Fruit fly (Drosophila melanogaster) whole organism, pupa: ENCODE results near the gene crq.

ENCODE experiments used
- CG10348 ChIP-seq: fragments of 200-800 bp; sonication (Bioruptor generic); IDR thresholded peaks from 2 replicates; pipeline ENCODE4 v1.3.6; 2022; ENCODE audit warnings: missing biosample characterization, missing genetic modification characterization
- CG12605 ChIP-seq: fragments of 200-800 bp; sonication (Bioruptor generic); IDR thresholded peaks from 2 replicates; pipeline ENCODE4 v1.3.6; 2022; ENCODE audit warnings: missing biosample characterization, missing genetic modification characterization
- CG13204 ChIP-seq: fragments of 200-800 bp; sonication (Bioruptor generic); optimal IDR thresholded peaks from 2 replicates; lab custom pipeline; 2018; ENCODE audit warnings: missing biosample characterization, mild to moderate bottlenecking, missing genetic modification characterization, moderate library complexity
- CG14655 ChIP-seq: fragments of 200-800 bp; sonication (Bioruptor generic); optimal IDR thresholded peaks from 3 replicates; lab custom pipeline; 2017; ENCODE audit warnings: mild to moderate bottlenecking, missing biosample characterization, missing genetic modification reagents, missing genetic modification characterization
- CG15710 ChIP-seq: fragments of 200-800 bp; sonication (Bioruptor generic); optimal IDR thresholded peaks from 2 replicates; lab custom pipeline; 2018; ENCODE audit warnings: missing biosample characterization, mild to moderate bottlenecking, missing genetic modification characterization, moderate library complexity
- CG17806 ChIP-seq: fragments of 200-800 bp; sonication (Bioruptor generic); optimal IDR thresholded peaks from 2 replicates; lab custom pipeline; 2018; ENCODE audit warnings: missing biosample characterization, mild to moderate bottlenecking, missing genetic modification characterization, moderate library complexity
- CG32121 ChIP-seq: fragments of 200-800 bp; sonication (Bioruptor generic); IDR thresholded peaks from 2 replicates; pipeline ENCODE4 v1.3.6; 2022; ENCODE audit warnings: missing biosample characterization, missing genetic modification characterization
- CG34367 ChIP-seq: fragments of 200-800 bp; sonication (Bioruptor generic); optimal IDR thresholded peaks from 2 replicates; lab custom pipeline; 2018; ENCODE audit warnings: missing biosample characterization, mild to moderate bottlenecking, missing genetic modification characterization
- CG4496 ChIP-seq: fragments of 200-800 bp; sonication (Bioruptor generic); IDR thresholded peaks from 3 replicates; pipeline ENCODE4 v1.3.6; 2022; ENCODE audit warnings: missing biosample characterization, missing genetic modification characterization
- CG8159 ChIP-seq: fragments of 200-800 bp; sonication (Bioruptor generic); optimal IDR thresholded peaks from 3 replicates; lab custom pipeline; 2018; ENCODE audit warnings: missing biosample characterization, mild to moderate bottlenecking, missing genetic modification characterization, moderate library complexity
- CG8301 ChIP-seq: fragments of 200-800 bp; sonication (Bioruptor generic); optimal IDR thresholded peaks from 2 replicates; lab custom pipeline; 2018; ENCODE audit warnings: missing biosample characterization, mild to moderate bottlenecking, missing genetic modification characterization
- CG9948 ChIP-seq: fragments of 200-800 bp; sonication (Bioruptor generic); optimal IDR thresholded peaks from 2 replicates; lab custom pipeline; 2018; ENCODE audit warnings: missing biosample characterization, mild to moderate bottlenecking, missing genetic modification characterization, moderate library complexity
- D1 ChIP-seq: fragments of 200-800 bp; sonication (Bioruptor generic); optimal IDR thresholded peaks from 2 replicates; lab custom pipeline; 2018; ENCODE audit warnings: missing biosample characterization, mild to moderate bottlenecking, missing genetic modification characterization, moderate library complexity
- EcR ChIP-seq: fragments of 200-800 bp; sonication (Bioruptor generic); optimal IDR thresholded peaks from 3 replicates; lab custom pipeline; 2019; ENCODE audit warnings: missing biosample characterization, missing genetic modification characterization, mild to moderate bottlenecking, moderate library complexity, missing genetic modification reagents
- Ets98B ChIP-seq: fragments of 200-800 bp; sonication (Bioruptor generic); IDR thresholded peaks from 2 replicates; pipeline ENCODE4 v1.3.6; 2022; ENCODE audit warnings: missing biosample characterization, missing genetic modification characterization
- Pif1A ChIP-seq: fragments of 200-800 bp; sonication (Bioruptor generic); optimal IDR thresholded peaks from 3 replicates; lab custom pipeline; 2016; ENCODE audit warnings: missing biosample characterization, missing genetic modification characterization
- Pif1B ChIP-seq: fragments of 200-800 bp; sonication (Bioruptor generic); optimal IDR thresholded peaks from 3 replicates; lab custom pipeline; 2016; ENCODE audit warnings: missing biosample characterization, missing genetic modification characterization
- Snoo ChIP-seq: fragments of 200-800 bp; sonication (Bioruptor generic); optimal IDR thresholded peaks from 3 replicates; lab custom pipeline; 2017; ENCODE audit warnings: missing biosample characterization, mild to moderate bottlenecking, missing genetic modification characterization, inconsistent platforms
- fd96Ca ChIP-seq: fragments of 200-800 bp; sonication (Bioruptor generic); IDR thresholded peaks from 3 replicates; pipeline ENCODE4 v1.3.6; 2022; ENCODE audit warnings: missing biosample characterization, missing genetic modification characterization
- gl ChIP-seq: fragments of 200-800 bp; sonication (Bioruptor generic); optimal IDR thresholded peaks from 2 replicates; lab custom pipeline; 2018; ENCODE audit warnings: missing biosample characterization, mild to moderate bottlenecking, missing genetic modification characterization
- rn ChIP-seq: fragments of 200-800 bp; sonication (Bioruptor generic); IDR thresholded peaks from 2 replicates; pipeline ENCODE4 v1.3.6; 2022; ENCODE audit warnings: missing biosample characterization, missing genetic modification characterization

The crq gene

dm6 chr2L:429680-430484, 22.9 kb downstream of the crq start:
- peak; percentile 89 for TF ChIP-seq Snoo (tag; lab: Kevin White, UChicago)
- peak; percentile 81 for TF ChIP-seq CG15710 (tag; lab: Kevin White, UChicago)
- TF ChIP-seq CG32121, result no peak
- TF ChIP-seq CG34367, result peak; percentile 70
- no peak; the same call in 1 of the 2 replicates for TF ChIP-seq CG10348
- peak; percentile 34 for TF ChIP-seq Ets98B (GFP tag; lab: Robert Waterston, UW)
- TF ChIP-seq EcR, result peak; percentile 41
- TF ChIP-seq CG17806 (tag; lab: Kevin White, UChicago), result peak; percentile 81
- TF ChIP-seq CG14655, result peak; percentile 88
- TF ChIP-seq CG12605 (GFP tag; lab: Robert Waterston, UW), result peak; percentile 62; the same call in 1 of the 2 replicates
- TF ChIP-seq CG9948 (tag; lab: Kevin White, UChicago), result peak; percentile 83
- TF ChIP-seq D1 (tag; lab: Kevin White, UChicago), result peak; percentile 82
- peak; percentile 43 for TF ChIP-seq CG13204 (GFP tag; lab: Kevin White, UChicago)
- peak; percentile 67 for TF ChIP-seq CG8301 (tag; lab: Kevin White, UChicago)
- peak; percentile 60 for TF ChIP-seq CG4496
- TF ChIP-seq gl (tag; lab: Kevin White, UChicago), result peak; percentile 61
- TF ChIP-seq Pif1B (GFP tag; lab: Kevin White, UChicago), result peak; percentile 82
- TF ChIP-seq Pif1A (GFP tag; lab: Kevin White, UChicago), result peak; percentile 87
- TF ChIP-seq fd96Ca (GFP tag; lab: Robert Waterston, UW), result peak; percentile 77
- TF ChIP-seq rn (GFP tag; lab: Robert Waterston, UW), result no peak; the same call in 1 of the 2 replicates
- TF ChIP-seq CG8159 (tag; lab: Kevin White, UChicago), result peak; percentile 82

DNA sequence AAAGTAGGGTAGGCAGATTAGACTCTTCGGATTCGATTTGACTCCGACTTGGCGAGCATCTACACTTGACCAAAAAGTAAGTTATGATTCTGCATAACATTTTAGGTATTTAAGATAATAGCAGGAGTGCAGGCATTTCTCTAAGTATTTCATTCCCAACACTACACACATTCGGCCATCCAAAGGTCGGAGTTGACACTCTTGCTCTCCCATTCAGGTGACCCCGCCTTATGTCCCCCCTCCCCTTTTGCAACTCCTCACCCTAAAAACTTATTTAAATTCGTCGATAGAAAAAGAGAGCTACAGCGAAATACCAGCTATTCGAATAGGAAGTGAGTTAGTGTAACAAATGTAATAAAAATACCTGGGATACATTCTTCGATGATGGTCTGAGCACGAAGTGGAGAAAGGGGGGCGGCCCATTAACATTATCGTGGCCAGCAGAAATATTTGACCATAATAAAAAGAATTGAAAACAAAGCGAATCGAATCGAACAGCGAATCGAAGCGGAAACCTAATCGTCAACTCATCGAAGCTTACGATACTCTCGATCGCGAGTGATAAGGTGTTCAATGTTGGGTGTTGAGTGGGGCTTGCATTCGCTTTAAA, 24.3 kb downstream of the crq start:
- TF ChIP-seq CG13204 (GFP tag; lab: Kevin White, UChicago) (no peak), CG17806 (tag; lab: Kevin White, UChicago) (no peak)
- TF ChIP-seq, all 21 proteins: peak for 0

DNA sequence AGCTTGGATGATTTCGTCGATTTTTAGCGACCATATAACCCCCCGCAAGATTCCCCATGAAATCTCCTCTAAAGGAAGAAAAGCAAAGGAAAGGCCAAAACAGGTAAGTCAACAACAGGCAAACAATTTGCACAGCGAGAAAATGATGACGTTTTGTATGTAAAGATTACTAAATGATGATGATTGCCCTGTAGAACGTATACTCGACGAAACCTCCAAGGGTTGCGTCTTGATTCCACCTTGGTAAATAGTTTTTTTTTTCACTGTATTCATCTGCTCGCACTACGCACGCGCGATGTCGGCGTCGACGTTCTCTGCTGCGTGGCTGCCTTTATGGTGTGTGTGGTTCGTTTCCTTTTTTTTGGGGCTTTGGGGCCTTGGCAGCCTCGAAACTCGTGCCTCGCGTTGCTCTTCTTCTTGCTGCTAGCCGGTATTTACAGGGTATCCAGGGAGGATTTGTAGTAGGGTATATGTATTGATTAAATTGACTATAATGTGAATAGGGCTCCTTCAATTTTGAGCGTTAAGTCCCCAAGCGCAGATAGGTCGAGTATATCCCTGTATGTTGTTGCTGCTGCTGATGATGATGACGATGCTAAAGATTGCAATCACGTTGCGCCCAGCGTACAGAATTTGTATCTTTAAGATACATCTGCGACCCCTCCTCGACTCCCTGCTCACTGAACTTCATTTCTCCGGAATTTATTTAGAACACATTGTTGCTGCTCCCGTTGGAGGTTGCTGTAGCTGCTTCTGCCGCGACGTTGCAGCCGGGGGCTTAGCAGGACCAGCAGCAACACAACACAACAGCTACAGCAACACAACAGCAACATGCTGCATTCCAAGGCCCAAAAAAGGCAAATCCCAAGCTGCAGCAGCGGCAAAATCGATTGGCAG, 25.2 kb downstream of the crq start:
- TF ChIP-seq CG9948 (tag; lab: Kevin White, UChicago), result peak; percentile 87
- peak; percentile 93 for TF ChIP-seq CG8301 (tag; lab: Kevin White, UChicago)
- peak; percentile 90 for TF ChIP-seq CG17806 (tag; lab: Kevin White, UChicago)
- peak; percentile 93 for TF ChIP-seq CG15710 (tag; lab: Kevin White, UChicago)
- peak; percentile 79 for TF ChIP-seq EcR
- TF ChIP-seq gl (tag; lab: Kevin White, UChicago), result peak; percentile 90
- peak; percentile 89 for TF ChIP-seq Snoo (tag; lab: Kevin White, UChicago)
- peak; percentile 93 for TF ChIP-seq CG32121
- TF ChIP-seq rn (GFP tag; lab: Robert Waterston, UW), result peak; percentile 91
- peak; percentile 90 for TF ChIP-seq CG8159 (tag; lab: Kevin White, UChicago)
- TF ChIP-seq D1 (tag; lab: Kevin White, UChicago), result peak; percentile 77
- peak; percentile 81 for TF ChIP-seq CG34367
- peak; percentile 98 for TF ChIP-seq fd96Ca (GFP tag; lab: Robert Waterston, UW)
- peak; percentile 96 for TF ChIP-seq Ets98B (GFP tag; lab: Robert Waterston, UW)
- TF ChIP-seq Pif1B (GFP tag; lab: Kevin White, UChicago), result peak; percentile 94
- TF ChIP-seq CG14655, result peak; percentile 93
- TF ChIP-seq CG13204 (GFP tag; lab: Kevin White, UChicago), result peak; percentile 88
- peak; percentile 69; the same call in 1 of the 2 replicates for TF ChIP-seq CG10348
- peak; percentile 96 for TF ChIP-seq CG4496
- TF ChIP-seq Pif1A (GFP tag; lab: Kevin White, UChicago), result peak; percentile 91
- TF ChIP-seq CG12605 (GFP tag; lab: Robert Waterston, UW), result peak; percentile 91

DNA sequence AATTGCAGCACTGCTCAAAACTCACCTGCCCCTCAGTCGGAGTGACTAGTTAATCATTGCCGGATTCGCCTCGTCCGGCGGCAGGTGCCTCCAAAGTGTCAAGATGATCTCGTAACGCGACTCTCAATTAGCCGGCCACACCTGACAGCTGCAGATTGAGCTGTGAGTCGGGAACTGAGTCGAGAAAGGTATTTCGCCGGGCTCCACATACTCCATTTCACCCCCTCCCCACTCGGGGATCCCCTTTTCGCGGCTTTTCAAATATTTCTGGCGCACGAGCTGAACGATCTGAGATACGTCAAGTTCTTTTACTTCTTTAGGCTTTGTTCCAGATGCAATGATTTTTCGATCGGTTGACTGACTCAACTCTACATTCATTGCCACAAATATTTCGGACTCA, 26.4 kb downstream of the crq start:
- TF ChIP-seq CG32121 (no peak), D1 (tag; lab: Kevin White, UChicago) (no peak), gl (tag; lab: Kevin White, UChicago) (no peak), fd96Ca (GFP tag; lab: Robert Waterston, UW) (no peak), CG8301 (tag; lab: Kevin White, UChicago) (no peak), EcR (no peak)

DNA sequence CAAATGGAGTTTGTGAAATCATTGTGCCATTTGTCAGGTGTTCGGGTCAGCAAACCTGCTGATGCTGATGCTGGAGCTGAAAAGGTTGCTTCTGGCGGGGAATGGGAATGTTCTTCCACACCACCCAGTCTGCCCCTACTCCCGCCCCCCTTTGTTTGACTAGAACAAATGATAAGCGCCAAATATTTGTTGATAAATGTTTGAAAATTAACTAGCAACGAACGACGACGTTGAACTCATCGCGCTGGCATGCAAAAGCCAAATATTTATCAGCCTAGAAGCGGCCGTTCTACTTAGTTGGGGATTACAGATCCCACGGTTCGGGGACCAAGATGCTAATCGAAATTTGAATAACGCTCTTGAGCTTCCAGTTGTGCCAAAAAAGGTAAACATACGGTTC, 27.3 kb downstream of the crq start:
- TF ChIP-seq CG8159 (tag; lab: Kevin White, UChicago) (no peak), CG17806 (tag; lab: Kevin White, UChicago) (no peak), CG12605 (GFP tag; lab: Robert Waterston, UW) (no peak), Snoo (tag; lab: Kevin White, UChicago) (no peak), CG15710 (tag; lab: Kevin White, UChicago) (no peak)
